Worm (Caenorhabditis elegans) whole organism, early embryonic: Measurements from ENCODE around the gene rpn-11.
A peak's percentile ranks its signal among the peaks of the same experiment; 100 is the strongest.

Experiments
- B0310.2 ChIP-seq: sonication (generic microtip); optimal IDR thresholded peaks from 2 replicates; lab custom pipeline; 2016; ENCODE audit warnings: mild to moderate bottlenecking, missing genetic modification characterization, missing compliant biosample characterization
- F13C5.2 ChIP-seq: sonication (generic microtip); optimal IDR thresholded peaks from 2 replicates; lab custom pipeline; 2017; ENCODE audit warnings: mild to moderate bottlenecking, missing genetic modification characterization, inconsistent platforms, missing compliant biosample characterization
- aly-1 ChIP-seq: sonication (generic microtip); optimal IDR thresholded peaks from 2 replicates; lab custom pipeline; 2016; ENCODE audit warnings: missing genetic modification characterization, missing compliant biosample characterization
- ama-1 ChIP-seq: fragments of 150-350 bp; optimal IDR thresholded peaks from 2 replicates; lab custom pipeline; 2014
- ceh-13 ChIP-seq: fragments of 200-800 bp; sonication (Bioruptor generic); optimal IDR thresholded peaks from 2 replicates; lab custom pipeline; 2018; ENCODE audit warnings: mild to moderate bottlenecking, missing genetic modification characterization, missing compliant biosample characterization
- ceh-36 ChIP-seq: sonication (generic microtip); optimal IDR thresholded peaks from 2 replicates; lab custom pipeline; 2016; ENCODE audit warnings: missing genetic modification characterization, inconsistent platforms, missing compliant biosample characterization
- ets-7 ChIP-seq: sonication (generic microtip); optimal IDR thresholded peaks from 2 replicates; lab custom pipeline; 2016; ENCODE audit warnings: missing genotype, missing genetic modification characterization, missing compliant biosample characterization
- flt-1 ChIP-seq: fragments of 200-800 bp; sonication (Bioruptor generic); IDR thresholded peaks from 2 replicates; pipeline ENCODE4 v1.3.6; 2022; ENCODE audit warnings: missing genetic modification characterization, missing compliant biosample characterization
- hmbx-1 ChIP-seq: sonication (generic microtip); optimal IDR thresholded peaks from 2 replicates; lab custom pipeline; 2016; ENCODE audit warnings: mild to moderate bottlenecking, missing genetic modification characterization, missing compliant biosample characterization
- hmg-4 ChIP-seq: fragments of 200-800 bp; sonication (Bioruptor generic); optimal IDR thresholded peaks from 2 replicates; lab custom pipeline; 2018; ENCODE audit warnings: mild to moderate bottlenecking, missing genetic modification characterization, missing compliant biosample characterization
- hnd-1 ChIP-seq: sonication (generic microtip); optimal IDR thresholded peaks from 2 replicates; lab custom pipeline; 2016; ENCODE audit warnings: missing genetic modification characterization, missing compliant biosample characterization
- pes-1 ChIP-seq: fragments of 200-800 bp; sonication (Bioruptor generic); IDR thresholded peaks from 2 replicates; pipeline ENCODE4 v1.3.6; 2022; ENCODE audit warnings: missing genetic modification reagents, missing genetic modification characterization, missing compliant biosample characterization
- scrt-1 ChIP-seq: fragments of 200-800 bp; sonication (Bioruptor generic); IDR thresholded peaks from 2 replicates; pipeline ENCODE4 v1.3.6; 2022; ENCODE audit warnings: missing genetic modification characterization, missing compliant biosample characterization
- sea-1 ChIP-seq: fragments of 200-800 bp; sonication (Bioruptor generic); conservative IDR thresholded peaks from 2 replicates; pipeline ENCODE4 v1.3.6; 2022; ENCODE audit warnings: missing genetic modification characterization, missing compliant biosample characterization
- tbx-11 ChIP-seq: fragments of 200-800 bp; sonication (Bioruptor generic); IDR thresholded peaks from 2 replicates; pipeline ENCODE4 v1.3.6; 2022; ENCODE audit warnings: missing genetic modification characterization, missing compliant biosample characterization
- tbx-37 ChIP-seq: fragments of 200-800 bp; sonication (Bioruptor generic); conservative IDR thresholded peaks from 2 replicates; pipeline ENCODE4 v1.3.6; 2022; ENCODE audit warnings: missing genetic modification reagents, missing genetic modification characterization, missing compliant biosample characterization
- tra-4 ChIP-seq: sonication (generic microtip); optimal IDR thresholded peaks from 2 replicates; lab custom pipeline; 2017; ENCODE audit warnings: missing genetic modification characterization, missing compliant biosample characterization

rpn-11 gene

ce11 chrII:4011518-4011917 lies 32.8 kb downstream of the rpn-11 start:
- TF ChIP-seq aly-1 (no peak), pes-1 (GFP tag; lab: Robert Waterston, UW) (no peak), tbx-11 (GFP tag; lab: Robert Waterston, UW) (no peak), sea-1 (GFP tag; lab: Robert Waterston, UW) (no peak), flt-1 (GFP tag; lab: Robert Waterston, UW) (no peak), B0310.2 (tag; lab: Kevin White, UChicago) (no peak), scrt-1 (no peak), tra-4 (no peak), hmbx-1 (tag; lab: Kevin White, UChicago) (no peak), hmg-4 (GFP tag; lab: Kevin White, UChicago) (no peak), hnd-1 (tag; lab: Kevin White, UChicago) (no peak), tbx-37 (GFP tag; lab: Robert Waterston, UW) (no peak), ets-7 (no peak), ama-1 (lab: Kevin White, UChicago) (no peak), ceh-13 (GFP tag; lab: Kevin White, UChicago) (no peak)

- TF ChIP-seq B0310.2 (tag; lab: Kevin White, UChicago) (no peak), hnd-1 (tag; lab: Kevin White, UChicago) (no peak), ama-1 (lab: Kevin White, UChicago) (no peak), ets-7 (no peak), hmg-4 (GFP tag; lab: Kevin White, UChicago) (no peak), flt-1 (GFP tag; lab: Robert Waterston, UW) (no peak), ceh-36 (no peak), F13C5.2 (no peak), tbx-37 (GFP tag; lab: Robert Waterston, UW) (no peak)
Observed at ce11 chrII:4007972-4008371, 36.4 kb downstream of the rpn-11 start.

ce11 chrII:4004614-4005013 lies 39.7 kb downstream of the rpn-11 start, which contains the start of gene ephx-1:
ephx-1 (plus strand) TSS chrII:4004914.
- TF ChIP-seq hnd-1 (tag; lab: Kevin White, UChicago) (no peak), tbx-37 (GFP tag; lab: Robert Waterston, UW) (no peak), ama-1 (lab: Kevin White, UChicago) (no peak), hmg-4 (GFP tag; lab: Kevin White, UChicago) (no peak), scrt-1 (no peak), sea-1 (GFP tag; lab: Robert Waterston, UW) (no peak), ceh-36 (no peak), aly-1 (no peak), B0310.2 (tag; lab: Kevin White, UChicago) (no peak), ceh-13 (GFP tag; lab: Kevin White, UChicago) (no peak), hmbx-1 (tag; lab: Kevin White, UChicago) (no peak), tra-4 (no peak), pes-1 (GFP tag; lab: Robert Waterston, UW) (no peak), tbx-11 (GFP tag; lab: Robert Waterston, UW) (no peak), ets-7 (no peak), flt-1 (GFP tag; lab: Robert Waterston, UW) (no peak), F13C5.2 (no peak)

ce11 chrII:4002134-4002533 lies 42.2 kb downstream of the rpn-11 start:
- TF ChIP-seq ama-1 (lab: Kevin White, UChicago) (no peak), ets-7 (no peak), tra-4 (no peak), tbx-11 (GFP tag; lab: Robert Waterston, UW) (no peak), flt-1 (GFP tag; lab: Robert Waterston, UW) (no peak), hmbx-1 (tag; lab: Kevin White, UChicago) (no peak), sea-1 (GFP tag; lab: Robert Waterston, UW) (no peak), tbx-37 (GFP tag; lab: Robert Waterston, UW) (no peak), ceh-36 (no peak), scrt-1 (no peak), aly-1 (no peak), B0310.2 (tag; lab: Kevin White, UChicago) (no peak), hmg-4 (GFP tag; lab: Kevin White, UChicago) (no peak)

ce11 chrII:4000430-4000829 lies 43.9 kb downstream of the rpn-11 start:
- no peak for TF ChIP-seq F13C5.2
- TF ChIP-seq B0310.2 (tag; lab: Kevin White, UChicago) = no peak
- no peak for TF ChIP-seq hmbx-1 (tag; lab: Kevin White, UChicago)
- no peak for TF ChIP-seq ama-1 (lab: Kevin White, UChicago)
- TF ChIP-seq ceh-13 (GFP tag; lab: Kevin White, UChicago) = no peak
- no peak for TF ChIP-seq ceh-36
- TF ChIP-seq tbx-37 (GFP tag; lab: Robert Waterston, UW) = no peak
- TF ChIP-seq hmg-4 (GFP tag; lab: Kevin White, UChicago) = no peak
- TF ChIP-seq hnd-1 (tag; lab: Kevin White, UChicago) = no peak
- no peak for TF ChIP-seq aly-1
- TF ChIP-seq tra-4 = no peak
- no peak for TF ChIP-seq pes-1 (GFP tag; lab: Robert Waterston, UW)
- no peak for TF ChIP-seq tbx-11 (GFP tag; lab: Robert Waterston, UW)

ce11 chrII:3999537-3999936 lies 44.8 kb downstream of the rpn-11 start:
- TF ChIP-seq hmg-4 (GFP tag; lab: Kevin White, UChicago) (peak; percentile 54), B0310.2 (tag; lab: Kevin White, UChicago) (no peak), F13C5.2 (peak; percentile 25), scrt-1 (peak; percentile 63; the same call in 1 of the 2 replicates)

- no peak for TF ChIP-seq B0310.2 (tag; lab: Kevin White, UChicago)
- no peak for TF ChIP-seq hnd-1 (tag; lab: Kevin White, UChicago)
- no peak for TF ChIP-seq tbx-37 (GFP tag; lab: Robert Waterston, UW)
- TF ChIP-seq hmbx-1 (tag; lab: Kevin White, UChicago) = no peak
- TF ChIP-seq hmg-4 (GFP tag; lab: Kevin White, UChicago) = no peak
- TF ChIP-seq tra-4 = no peak
- no peak for TF ChIP-seq ceh-36
- TF ChIP-seq tbx-11 (GFP tag; lab: Robert Waterston, UW) = no peak
- no peak for TF ChIP-seq pes-1 (GFP tag; lab: Robert Waterston, UW)
- no peak for TF ChIP-seq aly-1
- no peak for TF ChIP-seq ama-1 (lab: Kevin White, UChicago)
- no peak for TF ChIP-seq scrt-1
- no peak for TF ChIP-seq ceh-13 (GFP tag; lab: Kevin White, UChicago)
- TF ChIP-seq F13C5.2 = no peak
Observed at ce11 chrII:3996005-3996404, 48.3 kb downstream of the rpn-11 start, which contains the start of gene clc-22. clc-22 (minus strand) TSS chrII:3996075.
